Worm (Caenorhabditis elegans): ENCODE data around the gene F47C12.8.
A peak's percentile ranks its signal among the peaks of the same experiment; 100 is the strongest.

ce11 chrIV:4030917-4031599 lies 32.6 kb upstream of the F47C12.8 start:
- no peak for TF ChIP-seq fos-1 (tag; optimal IDR thresholded peaks at IDR 0.05)
- TF ChIP-seq fkh-10 (GFP tag; optimal IDR thresholded peaks at IDR 0.05), result no peak
- no peak for TF ChIP-seq snpc-4 (tag; optimal IDR thresholded peaks at IDR 0.05)
- no peak for TF ChIP-seq zip-2 (tag; optimal IDR thresholded peaks at IDR 0.05)
- no peak for TF ChIP-seq dve-1 (tag; optimal IDR thresholded peaks at IDR 0.05; ENCODE audit: insufficient read depth)
- TF ChIP-seq R02D3.7 (tag; optimal IDR thresholded peaks at IDR 0.05), result no peak
- TF ChIP-seq nhr-237 (tag; optimal IDR thresholded peaks at IDR 0.05), result no peak
- peak; percentile 66 for TF ChIP-seq dpl-1 (GFP tag; optimal IDR thresholded peaks at IDR 0.05)
- no peak for TF ChIP-seq F10B5.3 (tag; optimal IDR thresholded peaks at IDR 0.05)
- no peak for TF ChIP-seq saeg-2 (GFP tag; IDR thresholded peaks at IDR 0.05)
- no peak for TF ChIP-seq nhr-76 (tag; optimal IDR thresholded peaks at IDR 0.05)
- no peak for TF ChIP-seq lin-39 (tag; optimal IDR thresholded peaks at IDR 0.05)
